Worm (Caenorhabditis elegans): Measurements from ENCODE around the gene srh-115.
A peak's percentile ranks its signal among the peaks of the same experiment; 100 is the strongest.

srh-115 gene

ce11 chrV:17255454-17255853 is at the start of gene srh-115:
Gene srh-115, plus strand, starts transcription at chrV:17255754.
- TF ChIP-seq dmd-4 (tag; optimal IDR thresholded peaks at IDR 0.05; ENCODE audit: borderline replicate concordance): no peak
- TF ChIP-seq ceh-22 (tag; optimal IDR thresholded peaks at IDR 0.05): no peak
- TF ChIP-seq C38D4.7 (GFP tag; optimal IDR thresholded peaks at IDR 0.05): no peak
- TF ChIP-seq K09A11.1 (tag; optimal IDR thresholded peaks at IDR 0.05; ENCODE audit: insufficient read depth): no peak
- no peak for TF ChIP-seq gmeb-2 (tag; optimal IDR thresholded peaks at IDR 0.05)
- no peak for TF ChIP-seq ahr-1 (tag; optimal IDR thresholded peaks at IDR 0.05)
- TF ChIP-seq pat-9 (tag; optimal IDR thresholded peaks at IDR 0.05): no peak
- no peak for TF ChIP-seq mec-3 (tag; optimal IDR thresholded peaks at IDR 0.05; ENCODE audit: borderline replicate concordance)
- no peak for TF ChIP-seq ceh-6 (GFP tag; optimal IDR thresholded peaks at IDR 0.05)
- TF ChIP-seq unc-55 (GFP tag; optimal IDR thresholded peaks at IDR 0.05): no peak
- no peak for TF ChIP-seq C08G9.2 (tag; optimal IDR thresholded peaks at IDR 0.05)
- TF ChIP-seq pag-3 (tag; optimal IDR thresholded peaks at IDR 0.05; ENCODE audit: borderline replicate concordance): no peak
- no peak for TF ChIP-seq ets-4 (tag; optimal IDR thresholded peaks at IDR 0.05)
- TF ChIP-seq hlh-8 (tag; optimal IDR thresholded peaks at IDR 0.05): no peak
- TF ChIP-seq T23F11.4 (GFP tag; optimal IDR thresholded peaks at IDR 0.05): no peak
- no peak for TF ChIP-seq pax-1 (tag; optimal IDR thresholded peaks at IDR 0.05)
- TF ChIP-seq ceh-45 (GFP tag; IDR thresholded peaks at IDR 0.05): no peak
- no peak for TF ChIP-seq ceh-14 (tag; optimal IDR thresholded peaks at IDR 0.05)
- no peak for TF ChIP-seq che-1 (tag; optimal IDR thresholded peaks at IDR 0.05)

- no peak for TF ChIP-seq npax-4 (tag; optimal IDR thresholded peaks at IDR 0.05)
- no peak for TF ChIP-seq lim-6 (tag; optimal IDR thresholded peaks at IDR 0.05)
- TF ChIP-seq pha-2 (tag; optimal IDR thresholded peaks at IDR 0.05): no peak
- no peak for TF ChIP-seq unc-42 (tag; optimal IDR thresholded peaks at IDR 0.05)
- TF ChIP-seq ama-1 (optimal IDR thresholded peaks at IDR 0.05): no peak
- TF ChIP-seq unc-86 (tag; optimal IDR thresholded peaks at IDR 0.05): no peak
- no peak for TF ChIP-seq tbx-7 (tag; optimal IDR thresholded peaks at IDR 0.05)
Measured at ce11 chrV:17206469-17206868, 49.1 kb upstream of the srh-115 start.

ce11 chrV:17208045-17208444 is 47.5 kb upstream of the srh-115 start, which contains the start of gene Y68A4A.13:
Gene Y68A4A.13, minus strand, starts transcription at chrV:17208145.
- TF ChIP-seq fkh-6 (tag; optimal IDR thresholded peaks at IDR 0.05): no peak

- no peak for TF ChIP-seq npax-4 (tag; optimal IDR thresholded peaks at IDR 0.05)
- no peak for TF ChIP-seq unc-86 (tag; optimal IDR thresholded peaks at IDR 0.05)
- peak; percentile 59 for TF ChIP-seq pag-3 (tag; optimal IDR thresholded peaks at IDR 0.05; ENCODE audit: borderline replicate concordance)
Measured at ce11 chrV:17211989-17212731, 43.4 kb upstream of the srh-115 start, which contains the start of gene srh-236. Gene srh-236, minus strand, starts transcription at chrV:17212039.

ce11 chrV:17212743-17213142 is 42.8 kb upstream of the srh-115 start, which contains the start of gene srh-113:
Gene srh-113, plus strand, starts transcription at chrV:17213043.
- no peak for TF ChIP-seq ceh-9 (tag; optimal IDR thresholded peaks at IDR 0.05)
- TF ChIP-seq ahr-1 (tag; optimal IDR thresholded peaks at IDR 0.05): no peak
- TF ChIP-seq Y22D7AL.16 (tag; optimal IDR thresholded peaks at IDR 0.05): no peak
- TF ChIP-seq F13H6.1 (tag; optimal IDR thresholded peaks at IDR 0.05): no peak
- TF ChIP-seq hlh-13 (GFP tag; optimal IDR thresholded peaks at IDR 0.05): no peak
- no peak for TF ChIP-seq fkh-10 (GFP tag; optimal IDR thresholded peaks at IDR 0.05)

ce11 chrV:17215602-17216001 is 40.0 kb upstream of the srh-115 start:
- TF ChIP-seq fkh-6 (tag; optimal IDR thresholded peaks at IDR 0.05) (no peak), hlh-6 (tag; optimal IDR thresholded peaks at IDR 0.05) (no peak), che-1 (tag; optimal IDR thresholded peaks at IDR 0.05) (no peak), ama-1 (optimal IDR thresholded peaks at IDR 0.05) (no peak), sdc-2 (tag; optimal IDR thresholded peaks at IDR 0.05) (no peak), fkh-10 (GFP tag; optimal IDR thresholded peaks at IDR 0.05) (no peak), eyg-1 (tag; optimal IDR thresholded peaks at IDR 0.05) (no peak), sox-4 (tag; optimal IDR thresholded peaks at IDR 0.05) (no peak)

Measured in whole organism, late embryonic.